Worm (Caenorhabditis elegans) whole organism, mixed stage, embryonic: ENCODE results near the gene Y57G11C.46.

Experiments used
- ces-1 ChIP-seq: fragments of 150-350 bp; optimal IDR thresholded peaks from 2 replicates; lab custom pipeline; 2014; ENCODE audit warnings: missing biosample characterization, missing genetic modification reagents, missing genetic modification characterization
- elt-1 ChIP-seq: sonication (generic microtip); optimal IDR thresholded peaks from 2 replicates; lab custom pipeline; 2017; ENCODE audit warnings: missing genetic modification characterization, mild to moderate bottlenecking, missing compliant biosample characterization, antibody characterized with exemption, moderate library complexity, borderline replicate concordance; ENCODE audit not compliant: insufficient read depth
- nhr-12 ChIP-seq: fragments of 150-350 bp; optimal IDR thresholded peaks from 2 replicates; lab custom pipeline; 2014; ENCODE audit warnings: missing biosample characterization, missing genetic modification characterization
- nhr-237 ChIP-seq: fragments of 150-350 bp; optimal IDR thresholded peaks from 2 replicates; lab custom pipeline; 2014; ENCODE audit warnings: missing biosample characterization, missing genetic modification characterization
- sptf-1 ChIP-seq: sonication (generic microtip); optimal IDR thresholded peaks from 2 replicates; lab custom pipeline; 2017; ENCODE audit warnings: mild to moderate bottlenecking, missing genetic modification characterization, moderate library complexity, missing compliant biosample characterization
- unc-39 ChIP-seq: fragments of 150-350 bp; optimal IDR thresholded peaks from 2 replicates; lab custom pipeline; 2014; ENCODE audit warnings: missing biosample characterization, missing genetic modification characterization
- unc-62 ChIP-seq: fragments of 150-350 bp; optimal IDR thresholded peaks from 2 replicates; lab custom pipeline; 2014; ENCODE audit warnings: missing biosample characterization, missing genetic modification reagents, missing genetic modification characterization

- TF ChIP-seq nhr-237 (tag; lab: Kevin White, UChicago) (no peak), elt-1 (tag; lab: Kevin White, UChicago) (no peak), sptf-1 (tag; lab: Kevin White, UChicago) (no peak), unc-39 (tag; lab: Kevin White, UChicago) (no peak), nhr-12 (tag; lab: Kevin White, UChicago) (no peak), ces-1 (GFP tag; lab: Kevin White, UChicago) (peak; percentile 16), unc-62 (GFP tag; lab: Kevin White, UChicago) (no peak)
Observed at ce11 chrIV:14790579-14790978, 25.6 kb downstream of the Y57G11C.46 start.
